Worm (Caenorhabditis elegans): ENCODE data around the gene ZK930.4.

- TF ChIP-seq elt-3 (tag; optimal IDR thresholded peaks at IDR 0.05) (no peak), unc-39 (tag; optimal IDR thresholded peaks at IDR 0.05) (no peak), snpc-4 (tag; optimal IDR thresholded peaks at IDR 0.05) (no peak), tbx-8 (GFP tag; optimal IDR thresholded peaks at IDR 0.05) (no peak), ztf-11 (tag; optimal IDR thresholded peaks at IDR 0.05) (no peak), lin-13 (tag; optimal IDR thresholded peaks at IDR 0.05) (no peak), unc-62 (GFP tag; optimal IDR thresholded peaks at IDR 0.05) (no peak), nhr-76 (tag; optimal IDR thresholded peaks at IDR 0.05) (no peak), nhr-12 (tag; optimal IDR thresholded peaks at IDR 0.05) (no peak), blmp-1 (tag; optimal IDR thresholded peaks at IDR 0.05) (no peak)
Measured at ce11 chrII:11893323-11893722, 13.0 kb upstream of the ZK930.4 start, which contains the start of gene ZK930.2.

Measured in whole organism, mixed stage, embryonic.